Fruit fly (Drosophila melanogaster): ENCODE results near the gene CG14645.

CG14645 gene

dm6 chr3R:4311067-4311723 lies 23.7 kb upstream of the CG14645 start, which contains the start of gene Suv3 (continued):
- no peak for TF ChIP-seq CG7928 (GFP tag; optimal IDR thresholded peaks at IDR 0.05)
- TF ChIP-seq CG9609 (GFP tag; optimal IDR thresholded peaks at IDR 0.05): no peak
- TF ChIP-seq CG8388 (GFP tag; optimal IDR thresholded peaks at IDR 0.05): peak; percentile 48
- no peak for TF ChIP-seq btn (GFP tag; optimal IDR thresholded peaks at IDR 0.05)
- no peak for TF ChIP-seq Dad (GFP tag; optimal IDR thresholded peaks at IDR 0.05)
- no peak for TF ChIP-seq cas (GFP tag; IDR thresholded peaks at IDR 0.05)
- peak; percentile 85 for TF ChIP-seq CG17361 (GFP tag; IDR thresholded peaks at IDR 0.05)
- no peak for TF ChIP-seq HLHmδ (GFP tag; optimal IDR thresholded peaks at IDR 0.05)
- peak; percentile 79 for TF ChIP-seq MBD-R2 (GFP tag; IDR thresholded peaks at IDR 0.05)
- peak; percentile 14 for TF ChIP-seq Sin3A (optimal IDR thresholded peaks at IDR 0.05)
- TF ChIP-seq Hr51 (GFP tag; optimal IDR thresholded peaks at IDR 0.05): peak in 1 of 2 experiments; percentile 58
- no peak for TF ChIP-seq slou (GFP tag; optimal IDR thresholded peaks at IDR 0.05)
- no peak for TF ChIP-seq wdn (GFP tag; IDR thresholded peaks at IDR 0.05)
- TF ChIP-seq Opbp (GFP tag; IDR thresholded peaks at IDR 0.05; ENCODE audit: partially characterized antibody): 0 out of 3 replicates have a peak, but pooled peaks have one; percentile 37
- TF ChIP-seq dm (GFP tag; optimal IDR thresholded peaks at IDR 0.05): peak; percentile 44
- no peak for TF ChIP-seq CG2202 (tag; optimal IDR thresholded peaks at IDR 0.05)
- peak; percentile 62; the same call in 1 of the 2 replicates for TF ChIP-seq slbo (GFP tag; IDR thresholded peaks at IDR 0.05)
- TF ChIP-seq CG30020 (tag; optimal IDR thresholded peaks at IDR 0.05): peak; percentile 72
- TF ChIP-seq Doc3 (GFP tag; IDR thresholded peaks at IDR 0.05; ENCODE audit: partially characterized antibody): peak; percentile 25; the same call in 1 of the 3 replicates
- peak; percentile 48 for TF ChIP-seq CG10979 (tag; optimal IDR thresholded peaks at IDR 0.05)
- no peak for TF ChIP-seq da (GFP tag; optimal IDR thresholded peaks at IDR 0.05)
- TF ChIP-seq E2f1 (GFP tag; IDR thresholded peaks at IDR 0.05): no peak
- no peak for TF ChIP-seq ftz-f1 (GFP tag; optimal IDR thresholded peaks at IDR 0.05)
- no peak for TF ChIP-seq Asciz (GFP tag; optimal IDR thresholded peaks at IDR 0.05)
- TF ChIP-seq Xrp1 (GFP tag; IDR thresholded peaks at IDR 0.05): peak; percentile 41
- peak; percentile 17 for TF ChIP-seq pfk (GFP tag; optimal IDR thresholded peaks at IDR 0.05)
- TF ChIP-seq CG10366 (GFP tag; IDR thresholded peaks at IDR 0.05): 0 out of 2 replicates have a peak, but pooled peaks have one; percentile 27
- TF ChIP-seq lab (GFP tag; optimal IDR thresholded peaks at IDR 0.05): no peak
- TF ChIP-seq CG3407 (GFP tag; optimal IDR thresholded peaks at IDR 0.05): no peak
- no peak for TF ChIP-seq CG31224 (GFP tag; IDR thresholded peaks at IDR 0.05)
- no peak for TF ChIP-seq TFAM (GFP tag; optimal IDR thresholded peaks at IDR 0.05)
- no peak; the same call in 2 of the 3 replicates for TF ChIP-seq zen2 (GFP tag; IDR thresholded peaks at IDR 0.05; ENCODE audit: partially characterized antibody)
- TF ChIP-seq HLH3B (GFP tag; IDR thresholded peaks at IDR 0.05): peak; percentile 45; the same call in 1 of the 2 replicates
- peak; percentile 23 for TF ChIP-seq HmgZ (tag; optimal IDR thresholded peaks at IDR 0.05)
- TF ChIP-seq CG4854 (GFP tag; optimal IDR thresholded peaks at IDR 0.05): no peak
- TF ChIP-seq eyg (GFP tag; optimal IDR thresholded peaks at IDR 0.05): no peak
- no peak for TF ChIP-seq Scr (GFP tag; IDR thresholded peaks at IDR 0.05; ENCODE audit: partially characterized antibody)
- TF ChIP-seq HLH54F (GFP tag; optimal IDR thresholded peaks at IDR 0.05): no peak
- TF ChIP-seq CG8281 (tag; optimal IDR thresholded peaks at IDR 0.05): no peak
- peak; percentile 44 for TF ChIP-seq CG14710 (tag; optimal IDR thresholded peaks at IDR 0.05)
- no peak for TF ChIP-seq Jarid2 (GFP tag; optimal IDR thresholded peaks at IDR 0.05)
- no peak for TF ChIP-seq CG17912 (GFP tag; optimal IDR thresholded peaks at IDR 0.05)
- peak; percentile 5 for TF ChIP-seq trem (tag; optimal IDR thresholded peaks at IDR 0.05)
- no peak for TF ChIP-seq CG1603 (tag; optimal IDR thresholded peaks at IDR 0.05)
- no peak for TF ChIP-seq CG6272 (GFP tag; IDR thresholded peaks at IDR 0.05)
- TF ChIP-seq ham (GFP tag; IDR thresholded peaks at IDR 0.05): no peak
- no peak for TF ChIP-seq sens-2 (GFP tag; IDR thresholded peaks at IDR 0.05)
- TF ChIP-seq crp (GFP tag; optimal IDR thresholded peaks at IDR 0.05): peak; percentile 20 to 89
- TF ChIP-seq nom (GFP tag; optimal IDR thresholded peaks at IDR 0.05): no peak

All from whole organism, embryonic.